Worm (Caenorhabditis elegans) whole organism, L4 larva: ENCODE results near the gene pqn-18.

Source experiments
- F10B5.3 ChIP-seq: sonication (generic microtip); optimal IDR thresholded peaks from 2 replicates; lab custom pipeline; 2016; ENCODE audit warnings: mild to moderate bottlenecking, missing genetic modification characterization, missing compliant biosample characterization
- F26F4.8 ChIP-seq: fragments of 200-800 bp; sonication (Bioruptor generic); conservative IDR thresholded peaks from 2 replicates; pipeline ENCODE4 v1.3.6; 2022; ENCODE audit warnings: missing genetic modification characterization, missing compliant biosample characterization
- F44E2.7 ChIP-seq: fragments of 200-800 bp; sonication (Bioruptor generic); IDR thresholded peaks from 2 replicates; pipeline ENCODE4 v2.1.2; 2022; ENCODE audit warnings: missing genetic modification characterization, missing compliant biosample characterization
- R02D3.7 ChIP-seq: fragments of 150-350 bp; sonication (generic microtip); optimal IDR thresholded peaks from 3 replicates; lab custom pipeline; 2014; ENCODE audit warnings: missing biosample characterization, missing genetic modification characterization
- Y48G9A.11 ChIP-seq: fragments of 200-800 bp; sonication (Bioruptor generic); IDR thresholded peaks from 2 replicates; pipeline ENCODE4 v1.3.6; 2022; ENCODE audit warnings: missing genetic modification reagents, missing genetic modification characterization, missing compliant biosample characterization
- Y75B8A.6 ChIP-seq: fragments of 200-800 bp; sonication (Bioruptor generic); IDR thresholded peaks from 2 replicates; pipeline ENCODE4 v1.3.6; 2022; ENCODE audit warnings: missing genetic modification reagents, missing genetic modification characterization, missing compliant biosample characterization
- ZK337.2 ChIP-seq: fragments of 200-800 bp; sonication (Bioruptor generic); IDR thresholded peaks from 2 replicates; pipeline ENCODE4 v1.3.6; 2022; ENCODE audit warnings: missing genetic modification reagents, missing genetic modification characterization, missing compliant biosample characterization
- aha-1 ChIP-seq: fragments of 150-350 bp; peaks from one replicate; lab custom pipeline; 2014; ENCODE audit warnings: missing biosample characterization, missing genetic modification characterization
- aly-2 ChIP-seq: sonication (generic microtip); optimal IDR thresholded peaks from 2 replicates; lab custom pipeline; 2018; ENCODE audit warnings: missing biosample characterization, missing genetic modification characterization
- ama-1 ChIP-seq: fragments of 150-350 bp; optimal IDR thresholded peaks from 2 replicates; lab custom pipeline; 2014; ENCODE audit warnings: inconsistent platforms, mixed read lengths
- arid-1 ChIP-seq: fragments of 200-800 bp; sonication (Bioruptor generic); conservative IDR thresholded peaks from 2 replicates; pipeline ENCODE4 v1.3.6; 2022; ENCODE audit warnings: missing genetic modification reagents, missing genetic modification characterization, missing compliant biosample characterization
- ceh-44 ChIP-seq: fragments of 200-800 bp; sonication (Bioruptor generic); IDR thresholded peaks from 2 replicates; pipeline ENCODE4 v1.3.6; 2022; ENCODE audit warnings: missing genetic modification reagents, missing genetic modification characterization, missing compliant biosample characterization
- ctbp-1 ChIP-seq: fragments of 200-800 bp; sonication (Bioruptor generic); IDR thresholded peaks from 2 replicates; pipeline ENCODE4 v1.3.6; 2022; ENCODE audit warnings: missing genetic modification reagents, missing genetic modification characterization, missing compliant biosample characterization
- daf-16 ChIP-seq, 3 experiments: sonication (generic microtip); optimal IDR thresholded peaks; 2 replicates each; lab custom pipeline; 2016 to 2017; ENCODE audit warnings: missing genetic modification characterization in 3 of 3, missing genetic modification reagents in 3 of 3, mild to moderate bottlenecking in 2 of 3, missing compliant biosample characterization in 2 of 3, missing biosample characterization in 1 of 3, moderate library complexity in 1 of 3
- daf-8 ChIP-seq: fragments of 200-800 bp; sonication (Bioruptor generic); IDR thresholded peaks from 2 replicates; pipeline ENCODE4 v1.3.6; 2022; ENCODE audit warnings: missing genetic modification characterization, missing compliant biosample characterization
- dmd-6 ChIP-seq: fragments of 200-800 bp; sonication (Bioruptor generic); IDR thresholded peaks from 2 replicates; pipeline ENCODE4 v1.3.6; 2022; ENCODE audit warnings: missing genetic modification reagents, missing genetic modification characterization, missing compliant biosample characterization
- dmd-9 ChIP-seq: fragments of 200-800 bp; sonication (Bioruptor generic); IDR thresholded peaks from 2 replicates; pipeline ENCODE4 v1.3.6; 2022; ENCODE audit warnings: missing genetic modification reagents, missing genetic modification characterization, missing compliant biosample characterization
- fkh-10 ChIP-seq: fragments of 150-350 bp; optimal IDR thresholded peaks from 2 replicates; lab custom pipeline; 2014; ENCODE audit warnings: missing biosample characterization, missing genetic modification reagents, missing genetic modification characterization
- hlh-11 ChIP-seq: fragments of 200-800 bp; sonication (Bioruptor generic); optimal IDR thresholded peaks from 2 replicates; lab custom pipeline; 2018; ENCODE audit warnings: mild to moderate bottlenecking, missing genetic modification characterization, missing compliant biosample characterization
- hmg-1.1 ChIP-seq: fragments of 200-800 bp; sonication (Bioruptor generic); IDR thresholded peaks from 2 replicates; pipeline ENCODE4 v1.3.6; 2022; ENCODE audit warnings: missing genetic modification reagents, missing genetic modification characterization, missing compliant biosample characterization
- lim-7 ChIP-seq: fragments of 200-800 bp; sonication (Bioruptor generic); IDR thresholded peaks from 2 replicates; pipeline ENCODE4 v1.3.6; 2022; ENCODE audit warnings: missing genetic modification characterization, missing compliant biosample characterization
- lin-39 ChIP-seq: fragments of 150-350 bp; optimal IDR thresholded peaks from 2 replicates; lab custom pipeline; 2014; ENCODE audit warnings: missing biosample characterization, missing genetic modification reagents, missing genetic modification characterization
- lsy-2 ChIP-seq, 2 experiments: fragments of 150-350 bp in 1 of 2; sonication (generic microtip) in 1 of 2; optimal IDR thresholded peaks; 2 replicates each; lab custom pipeline; 2014 to 2017; ENCODE audit warnings: missing biosample characterization in 2 of 2, missing genetic modification characterization in 2 of 2
- madf-5 ChIP-seq, 2 experiments: fragments of 200-800 bp; sonication (Bioruptor generic); IDR thresholded peaks; 2 replicates each; pipeline ENCODE4 v1.3.6; 2022; ENCODE audit warnings: missing compliant biosample characterization in 2 of 2, missing genetic modification characterization in 2 of 2
- madf-9 ChIP-seq: fragments of 200-800 bp; sonication (Bioruptor generic); conservative IDR thresholded peaks from 2 replicates; pipeline ENCODE4 v1.3.6; 2022; ENCODE audit warnings: missing genetic modification reagents, missing genetic modification characterization, missing compliant biosample characterization
- mdt-29 ChIP-seq: fragments of 200-800 bp; sonication (Bioruptor generic); IDR thresholded peaks from 2 replicates; pipeline ENCODE4 v1.3.6; 2022; ENCODE audit warnings: missing genetic modification reagents, missing genetic modification characterization, missing compliant biosample characterization
- mes-2 ChIP-seq: sonication (generic microtip); optimal IDR thresholded peaks from 2 replicates; lab custom pipeline; 2016; ENCODE audit warnings: missing genotype, mild to moderate bottlenecking, missing genetic modification characterization, missing compliant biosample characterization; ENCODE audit not compliant: poor library complexity, severe bottlenecking
- mxl-3 ChIP-seq: fragments of 200-800 bp; sonication (Bioruptor generic); optimal IDR thresholded peaks from 2 replicates; lab custom pipeline; 2018; ENCODE audit warnings: mild to moderate bottlenecking, missing genetic modification characterization, missing compliant biosample characterization
- nhr-11 ChIP-seq: fragments of 150-350 bp; optimal IDR thresholded peaks from 2 replicates; lab custom pipeline; 2014; ENCODE audit warnings: missing biosample characterization, missing genetic modification characterization
- nhr-111 ChIP-seq: fragments of 200-800 bp; sonication (Bioruptor generic); optimal IDR thresholded peaks from 2 replicates; lab custom pipeline; 2018; ENCODE audit warnings: mild to moderate bottlenecking, missing genetic modification characterization, missing compliant biosample characterization
- nhr-237 ChIP-seq: sonication (generic microtip); optimal IDR thresholded peaks from 2 replicates; lab custom pipeline; 2017; ENCODE audit warnings: missing biosample characterization, missing genetic modification characterization
- nhr-25 ChIP-seq: sonication (generic microtip); optimal IDR thresholded peaks from 2 replicates; lab custom pipeline; 2017; ENCODE audit warnings: missing genetic modification characterization, mild to moderate bottlenecking, missing compliant biosample characterization, antibody characterized with exemption, moderate library complexity, borderline replicate concordance; ENCODE audit not compliant: insufficient read depth
- pha-4 ChIP-seq, 2 experiments: fragments of 150-350 bp in 1 of 2; fragments of 200-800 bp in 1 of 2; sonication (Bioruptor generic) in 1 of 2; IDR thresholded peaks in 1 of 2; optimal IDR thresholded peaks in 1 of 2; 2 replicates each; pipeline versions ENCODE4 v1.3.6 to Lab custom; 2014 to 2022; ENCODE audit warnings: missing genetic modification characterization in 2 of 2, missing genetic modification reagents in 2 of 2, missing biosample characterization in 1 of 2, missing compliant biosample characterization in 1 of 2
- pqm-1 ChIP-seq: sonication (generic microtip); optimal IDR thresholded peaks from 2 replicates; lab custom pipeline; 2017; ENCODE audit warnings: missing biosample characterization, missing genetic modification characterization
- sdz-12 ChIP-seq: fragments of 200-800 bp; sonication (Bioruptor generic); optimal IDR thresholded peaks from 2 replicates; lab custom pipeline; 2018; ENCODE audit warnings: mild to moderate bottlenecking, missing genetic modification characterization, missing compliant biosample characterization
- snpc-1.2 ChIP-seq: fragments of 200-800 bp; sonication (Bioruptor generic); IDR thresholded peaks from 2 replicates; pipeline ENCODE4 v1.3.6; 2022; ENCODE audit warnings: missing genetic modification reagents, missing genetic modification characterization, missing compliant biosample characterization
- tag-97 ChIP-seq: fragments of 200-800 bp; sonication (Bioruptor generic); IDR thresholded peaks from 2 replicates; pipeline ENCODE4 v1.3.6; 2022; ENCODE audit warnings: missing genetic modification characterization, missing compliant biosample characterization
- unc-130 ChIP-seq: sonication (generic microtip); optimal IDR thresholded peaks from 2 replicates; lab custom pipeline; 2016; ENCODE audit warnings: missing genetic modification reagents, missing genetic modification characterization, missing compliant biosample characterization
- unc-62 ChIP-seq, 3 experiments: fragments of 150-350 bp in 1 of 3; sonication (generic microtip); optimal IDR thresholded peaks in 2 of 3; peaks in 1 of 3; 1 replicate in 1 of 3; 2 replicates in 2 of 3; lab custom pipeline; 2014 to 2017; ENCODE audit warnings: missing biosample characterization in 3 of 3, missing genetic modification characterization in 3 of 3, missing genetic modification reagents in 3 of 3, missing genotype in 1 of 3
- vab-7 ChIP-seq: fragments of 200-800 bp; sonication (Bioruptor generic); IDR thresholded peaks from 2 replicates; pipeline ENCODE4 v1.3.6; 2022; ENCODE audit warnings: missing genetic modification reagents, missing genetic modification characterization, missing compliant biosample characterization
- zag-1 ChIP-seq: fragments of 150-350 bp; optimal IDR thresholded peaks from 2 replicates; lab custom pipeline; 2014; ENCODE audit warnings: missing biosample characterization, missing genetic modification characterization
- zfp-3 ChIP-seq: fragments of 200-800 bp; sonication (Bioruptor generic); conservative IDR thresholded peaks from 2 replicates; pipeline ENCODE4 v1.3.6; 2022; ENCODE audit warnings: missing genetic modification reagents, missing genetic modification characterization, missing compliant biosample characterization
- ztf-11 ChIP-seq: fragments of 150-350 bp; optimal IDR thresholded peaks from 2 replicates; lab custom pipeline; 2014; ENCODE audit warnings: missing biosample characterization, missing genetic modification characterization
- ztf-7 ChIP-seq: fragments of 150-350 bp; optimal IDR thresholded peaks from 2 replicates; lab custom pipeline; 2014; ENCODE audit warnings: missing biosample characterization, missing genetic modification characterization

Gene pqn-18

ce11 chrX:12881174-12881573 is 26.5 kb upstream of the pqn-18 start:
- TF ChIP-seq R02D3.7 (no peak), madf-5 (GFP tag; IDR thresholded peaks at IDR 0.05; lab: Robert Waterston, UW) (0 out of 4 replicates have a peak, but pooled peaks of 1 of the 2 experiments have one; percentile 30)
- TF ChIP-seq, all 104 proteins: peak for 1

- TF ChIP-seq sdz-12 (GFP tag; lab: Kevin White, UChicago) (no peak), nhr-11 (tag; lab: Kevin White, UChicago) (peak; percentile 41), nhr-237 (tag; lab: Kevin White, UChicago) (no peak), zag-1 (tag; lab: Kevin White, UChicago) (no peak), lsy-2 (tag; optimal IDR thresholded peaks at IDR 0.05; lab: Kevin White, UChicago) (no peak), pqm-1 (tag; lab: Kevin White, UChicago) (no peak), tag-97 (no peak)
Observed at ce11 chrX:12884873-12885272, 22.8 kb upstream of the pqn-18 start, which contains the start of gene gpc-1. Gene gpc-1, minus strand, starts transcription at chrX:12884989.

ce11 chrX:12889837-12890449 is 17.7 kb upstream of the pqn-18 start:
- no peak for TF ChIP-seq nhr-25
- TF ChIP-seq daf-8 (GFP tag; lab: Robert Waterston, UW), result no peak
- peak; percentile 57; the same call in 1 of the 2 replicates for TF ChIP-seq ZK337.2 (GFP tag; lab: Robert Waterston, UW)
- peak; percentile 76 for TF ChIP-seq ztf-7 (tag; lab: Kevin White, UChicago)
- TF ChIP-seq arid-1, result peak; percentile 90
- TF ChIP-seq pha-4 (GFP tag; IDR thresholded peaks at IDR 0.05; lab: Robert Waterston, UW), result peak; percentile 84
- no peak for TF ChIP-seq pha-4 (tag; optimal IDR thresholded peaks at IDR 0.05; lab: Kevin White, UChicago)
- no peak for TF ChIP-seq unc-130 (GFP tag; lab: Kevin White, UChicago)
- TF ChIP-seq nhr-111 (GFP tag; lab: Kevin White, UChicago), result peak; percentile 67
- peak; percentile 63 for TF ChIP-seq madf-9 (GFP tag; lab: Robert Waterston, UW)
- TF ChIP-seq daf-16 (GFP tag; optimal IDR thresholded peaks at IDR 0.05; lab: Kevin White, UChicago), result peak; percentile 58 to 65
- TF ChIP-seq daf-16 (tag; optimal IDR thresholded peaks at IDR 0.05; lab: Kevin White, UChicago), result peak; percentile 45
- peak; percentile 73 for TF ChIP-seq snpc-1.2 (GFP tag; lab: Robert Waterston, UW)
- no peak for TF ChIP-seq R02D3.7
- TF ChIP-seq F44E2.7 (GFP tag; lab: Robert Waterston, UW), result peak; percentile 74; the same call in 1 of the 2 replicates
- TF ChIP-seq vab-7, result peak; percentile 76
- TF ChIP-seq mxl-3, result peak; percentile 51
- peak; percentile 79 for TF ChIP-seq dmd-9 (GFP tag; lab: Robert Waterston, UW)
- TF ChIP-seq ama-1 (lab: Kevin White, UChicago), result no peak
- peak; percentile 16; the same call in 1 of the 2 replicates for TF ChIP-seq Y48G9A.11 (GFP tag; lab: Robert Waterston, UW)
- TF ChIP-seq hlh-11, result peak; percentile 28
- peak; percentile 57 for TF ChIP-seq F10B5.3 (tag; lab: Kevin White, UChicago)
- TF ChIP-seq dmd-6 (GFP tag; lab: Robert Waterston, UW), result peak; percentile 57
- no peak for TF ChIP-seq Y75B8A.6 (GFP tag; lab: Robert Waterston, UW)
- peak; percentile 83 for TF ChIP-seq lim-7 (GFP tag; lab: Robert Waterston, UW)
- peak; percentile 61 for TF ChIP-seq zfp-3 (GFP tag; lab: Robert Waterston, UW)
- no peak for TF ChIP-seq mdt-29 (GFP tag; lab: Robert Waterston, UW)
- TF ChIP-seq hmg-1.1, result peak; percentile 77
- TF ChIP-seq madf-5 (GFP tag; IDR thresholded peaks at IDR 0.05; lab: Robert Waterston, UW), result peak; percentile 46 to 79; a peak in 3 of 4 replicates
- no peak for TF ChIP-seq aly-2 (tag; lab: Kevin White, UChicago)
- TF ChIP-seq ztf-11, result no peak
- TF ChIP-seq fkh-10 (GFP tag; lab: Kevin White, UChicago), result no peak
- no peak for TF ChIP-seq lin-39 (tag; lab: Kevin White, UChicago)
- TF ChIP-seq mes-2 (tag; lab: Kevin White, UChicago), result peak; percentile 88
- TF ChIP-seq ctbp-1 (GFP tag; lab: Robert Waterston, UW), result peak; percentile 71
- TF ChIP-seq F26F4.8, result peak; percentile 67
- peak; percentile 59 for TF ChIP-seq ceh-44 (GFP tag; lab: Robert Waterston, UW)
- TF ChIP-seq aha-1, result peak; percentile 97
- no peak for TF ChIP-seq nhr-237 (tag; lab: Kevin White, UChicago)
- TF ChIP-seq unc-62 (GFP tag; optimal IDR thresholded peaks at IDR 0.05 in 1 of 2; lab: Kevin White, UChicago), result peak in 1 of 2 experiments; percentile 83
- no peak for TF ChIP-seq unc-62 (tag; optimal IDR thresholded peaks at IDR 0.05; lab: Kevin White, UChicago)
